Worm (Caenorhabditis elegans): ENCODE results near the gene K06H6.2.

DNA sequence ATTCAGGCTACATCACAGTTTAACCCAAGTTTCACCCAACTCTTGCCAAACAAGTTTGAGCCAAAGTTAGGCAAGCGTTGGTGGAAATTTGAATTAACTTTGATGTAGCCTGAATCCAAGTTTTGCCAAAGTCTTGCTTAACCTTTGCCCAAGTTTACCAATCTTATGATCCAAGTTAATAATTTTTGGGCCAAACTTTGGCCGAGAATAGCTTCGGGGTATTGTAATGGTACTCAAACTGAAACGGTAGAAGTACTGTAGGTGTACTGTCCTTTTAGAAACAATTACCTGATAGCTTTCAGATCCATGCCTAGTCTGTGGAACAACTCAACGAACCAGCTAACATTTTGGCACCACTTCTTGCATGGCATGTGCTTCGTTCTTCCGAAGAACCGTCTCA lies 14.7 kb downstream of the K06H6.2 start, which contains the start of gene nhr-251:
- no peak for TF ChIP-seq fos-1 (tag; optimal IDR thresholded peaks at IDR 0.05)
- no peak for TF ChIP-seq lin-13 (GFP tag; optimal IDR thresholded peaks at IDR 0.05)
- TF ChIP-seq aly-2 (tag; optimal IDR thresholded peaks at IDR 0.05), result no peak
- TF ChIP-seq attf-4 (tag; optimal IDR thresholded peaks at IDR 0.05), result no peak
- no peak for TF ChIP-seq R02D3.7 (tag; optimal IDR thresholded peaks at IDR 0.05)

All from whole organism, L4 larva.